Worm (Caenorhabditis elegans) whole organism, mixed stage, embryonic: ENCODE measurements around the gene C50D2.2.

Source experiments
- lin-13 ChIP-seq: fragments of 150-350 bp; optimal IDR thresholded peaks from 2 replicates; lab custom pipeline; 2014; ENCODE audit warnings: missing biosample characterization, missing genetic modification characterization
- nhr-2 ChIP-seq: fragments of 150-350 bp; optimal IDR thresholded peaks from 2 replicates; lab custom pipeline; 2014; ENCODE audit warnings: missing biosample characterization, missing genetic modification characterization

DNA sequence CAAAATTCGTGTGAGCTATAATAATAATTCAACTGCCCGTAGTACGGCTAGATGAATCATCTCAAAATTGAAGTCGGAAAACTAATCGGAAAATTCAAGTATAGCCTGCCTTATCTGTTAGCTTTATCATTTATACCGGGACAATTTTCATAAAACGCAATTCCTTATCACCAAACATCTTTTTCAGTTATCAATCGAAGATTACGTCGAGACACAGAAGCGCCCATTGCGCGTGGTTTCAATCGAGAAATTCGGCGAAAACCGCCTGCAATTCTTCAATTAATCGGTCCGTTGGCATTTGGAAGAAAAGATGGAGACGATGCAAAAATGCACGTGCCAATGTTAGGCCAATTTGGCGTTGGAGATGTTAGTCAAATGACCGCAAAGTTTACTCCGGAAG lies 3.3 kb downstream of the C50D2.2 start:
- TF ChIP-seq nhr-2 (no peak), lin-13 (no peak)
